Fruit fly (Drosophila melanogaster) whole organism, pupa: ENCODE measurements around the gene C3G.

Experiments
- CG10348 ChIP-seq: fragments of 200-800 bp; sonication (Bioruptor generic); IDR thresholded peaks from 2 replicates; pipeline ENCODE4 v1.3.6; 2022; ENCODE audit warnings: missing biosample characterization, missing genetic modification characterization
- CG12605 ChIP-seq: fragments of 200-800 bp; sonication (Bioruptor generic); IDR thresholded peaks from 2 replicates; pipeline ENCODE4 v1.3.6; 2022; ENCODE audit warnings: missing biosample characterization, missing genetic modification characterization
- CG13204 ChIP-seq: fragments of 200-800 bp; sonication (Bioruptor generic); optimal IDR thresholded peaks from 2 replicates; lab custom pipeline; 2018; ENCODE audit warnings: missing biosample characterization, mild to moderate bottlenecking, missing genetic modification characterization, moderate library complexity
- CG14655 ChIP-seq: fragments of 200-800 bp; sonication (Bioruptor generic); optimal IDR thresholded peaks from 3 replicates; lab custom pipeline; 2017; ENCODE audit warnings: mild to moderate bottlenecking, missing biosample characterization, missing genetic modification reagents, missing genetic modification characterization
- CG15710 ChIP-seq: fragments of 200-800 bp; sonication (Bioruptor generic); optimal IDR thresholded peaks from 2 replicates; lab custom pipeline; 2018; ENCODE audit warnings: missing biosample characterization, mild to moderate bottlenecking, missing genetic modification characterization, moderate library complexity
- CG17806 ChIP-seq: fragments of 200-800 bp; sonication (Bioruptor generic); optimal IDR thresholded peaks from 2 replicates; lab custom pipeline; 2018; ENCODE audit warnings: missing biosample characterization, mild to moderate bottlenecking, missing genetic modification characterization, moderate library complexity
- CG32121 ChIP-seq: fragments of 200-800 bp; sonication (Bioruptor generic); IDR thresholded peaks from 2 replicates; pipeline ENCODE4 v1.3.6; 2022; ENCODE audit warnings: missing biosample characterization, missing genetic modification characterization
- CG34367 ChIP-seq: fragments of 200-800 bp; sonication (Bioruptor generic); optimal IDR thresholded peaks from 2 replicates; lab custom pipeline; 2018; ENCODE audit warnings: missing biosample characterization, mild to moderate bottlenecking, missing genetic modification characterization
- CG4496 ChIP-seq: fragments of 200-800 bp; sonication (Bioruptor generic); IDR thresholded peaks from 3 replicates; pipeline ENCODE4 v1.3.6; 2022; ENCODE audit warnings: missing biosample characterization, missing genetic modification characterization
- CG8159 ChIP-seq: fragments of 200-800 bp; sonication (Bioruptor generic); optimal IDR thresholded peaks from 3 replicates; lab custom pipeline; 2018; ENCODE audit warnings: missing biosample characterization, mild to moderate bottlenecking, missing genetic modification characterization, moderate library complexity
- CG8301 ChIP-seq: fragments of 200-800 bp; sonication (Bioruptor generic); optimal IDR thresholded peaks from 2 replicates; lab custom pipeline; 2018; ENCODE audit warnings: missing biosample characterization, mild to moderate bottlenecking, missing genetic modification characterization
- CG9948 ChIP-seq: fragments of 200-800 bp; sonication (Bioruptor generic); optimal IDR thresholded peaks from 2 replicates; lab custom pipeline; 2018; ENCODE audit warnings: missing biosample characterization, mild to moderate bottlenecking, missing genetic modification characterization, moderate library complexity
- D1 ChIP-seq: fragments of 200-800 bp; sonication (Bioruptor generic); optimal IDR thresholded peaks from 2 replicates; lab custom pipeline; 2018; ENCODE audit warnings: missing biosample characterization, mild to moderate bottlenecking, missing genetic modification characterization, moderate library complexity
- EcR ChIP-seq: fragments of 200-800 bp; sonication (Bioruptor generic); optimal IDR thresholded peaks from 3 replicates; lab custom pipeline; 2019; ENCODE audit warnings: missing biosample characterization, missing genetic modification characterization, mild to moderate bottlenecking, moderate library complexity, missing genetic modification reagents
- Ets98B ChIP-seq: fragments of 200-800 bp; sonication (Bioruptor generic); IDR thresholded peaks from 2 replicates; pipeline ENCODE4 v1.3.6; 2022; ENCODE audit warnings: missing biosample characterization, missing genetic modification characterization
- Pif1A ChIP-seq: fragments of 200-800 bp; sonication (Bioruptor generic); optimal IDR thresholded peaks from 3 replicates; lab custom pipeline; 2016; ENCODE audit warnings: missing biosample characterization, missing genetic modification characterization
- Pif1B ChIP-seq: fragments of 200-800 bp; sonication (Bioruptor generic); optimal IDR thresholded peaks from 3 replicates; lab custom pipeline; 2016; ENCODE audit warnings: missing biosample characterization, missing genetic modification characterization
- Snoo ChIP-seq: fragments of 200-800 bp; sonication (Bioruptor generic); optimal IDR thresholded peaks from 3 replicates; lab custom pipeline; 2017; ENCODE audit warnings: missing biosample characterization, mild to moderate bottlenecking, missing genetic modification characterization, inconsistent platforms
- fd96Ca ChIP-seq: fragments of 200-800 bp; sonication (Bioruptor generic); IDR thresholded peaks from 3 replicates; pipeline ENCODE4 v1.3.6; 2022; ENCODE audit warnings: missing biosample characterization, missing genetic modification characterization
- gl ChIP-seq: fragments of 200-800 bp; sonication (Bioruptor generic); optimal IDR thresholded peaks from 2 replicates; lab custom pipeline; 2018; ENCODE audit warnings: missing biosample characterization, mild to moderate bottlenecking, missing genetic modification characterization
- rn ChIP-seq: fragments of 200-800 bp; sonication (Bioruptor generic); IDR thresholded peaks from 2 replicates; pipeline ENCODE4 v1.3.6; 2022; ENCODE audit warnings: missing biosample characterization, missing genetic modification characterization

Gene C3G

dm6 chrX:6803312-6803794, at the start of gene C3G, which contains the start of gene pod1:
Gene C3G (minus strand): TSS chrX:6803593.
Gene pod1 (plus strand): TSS chrX:6803684.
- TF ChIP-seq CG12605 (GFP tag; lab: Robert Waterston, UW) (peak; percentile 10; the same call in 1 of the 2 replicates), Pif1B (GFP tag; lab: Kevin White, UChicago) (peak; percentile 47), Snoo (tag; lab: Kevin White, UChicago) (no peak), CG14655 (GFP tag; lab: Kevin White, UChicago) (peak; percentile 10)
- TF ChIP-seq, all 21 proteins: peak for 3

- TF ChIP-seq CG4496 (GFP tag; lab: Robert Waterston, UW) (peak; percentile 93), Snoo (tag; lab: Kevin White, UChicago) (peak; percentile 91), CG14655 (GFP tag; lab: Kevin White, UChicago) (peak; percentile 93), CG17806 (tag; lab: Kevin White, UChicago) (peak; percentile 90), CG8159 (tag; lab: Kevin White, UChicago) (peak; percentile 93), gl (peak; percentile 81), fd96Ca (peak; percentile 91), Pif1B (GFP tag; lab: Kevin White, UChicago) (peak; percentile 88), rn (peak; percentile 68), CG15710 (tag; lab: Kevin White, UChicago) (peak; percentile 92), CG12605 (GFP tag; lab: Robert Waterston, UW) (peak; percentile 78), Pif1A (peak; percentile 92), CG8301 (tag; lab: Kevin White, UChicago) (peak; percentile 90), D1 (tag; lab: Kevin White, UChicago) (peak; percentile 53), CG9948 (peak; percentile 92), CG13204 (GFP tag; lab: Kevin White, UChicago) (peak; percentile 68), CG10348 (GFP tag; lab: Robert Waterston, UW) (peak; percentile 76), CG34367 (peak; percentile 91), Ets98B (GFP tag; lab: Robert Waterston, UW) (peak; percentile 85), CG32121 (GFP tag; lab: Robert Waterston, UW) (peak; percentile 87), EcR (GFP tag; lab: Kevin White, UChicago) (peak; percentile 47)
- TF ChIP-seq, all 21 proteins: peak for 21
These were observed 49.2 kb upstream of the C3G start for dm6 chrX:6852574-6852973.

DNA sequence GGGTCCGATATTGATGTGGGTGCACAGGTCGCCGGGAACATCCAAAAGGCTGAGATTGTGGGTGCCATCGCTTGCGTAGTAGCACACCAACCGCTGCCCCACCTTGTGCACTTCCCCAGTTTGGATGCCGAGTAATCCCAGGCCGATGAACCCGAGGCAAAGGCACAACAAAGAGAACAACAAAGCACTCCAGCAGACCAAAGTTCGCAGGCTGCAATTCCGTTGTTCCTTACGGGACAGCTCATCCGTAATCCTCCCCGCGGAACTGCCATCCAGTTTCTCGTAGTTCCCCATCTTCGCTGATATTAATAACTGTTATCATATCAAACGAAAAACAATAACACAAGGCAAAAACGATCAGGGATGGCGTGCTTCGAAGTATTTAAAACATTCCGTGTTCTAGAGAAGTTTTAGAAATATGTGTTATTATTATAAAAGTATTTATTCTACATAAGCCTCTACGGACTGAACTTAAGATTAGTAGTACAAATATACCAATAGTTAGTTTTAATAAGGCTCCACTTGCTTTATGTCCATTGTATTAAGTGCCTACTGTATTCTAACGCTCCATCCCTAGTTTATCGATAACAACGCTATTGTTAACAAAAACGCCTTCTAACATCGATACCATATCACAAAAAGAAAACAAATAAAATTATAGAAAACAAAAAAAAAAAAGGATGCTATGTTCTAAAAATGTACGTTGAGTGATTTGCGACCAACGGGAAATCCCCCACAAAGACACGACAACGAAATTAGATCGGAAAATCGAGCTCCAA, 46.0 kb upstream of the C3G start, which contains the start of the genes Cht11 and CG4558:
Cht11 (minus strand) TSS at position 340 of the 779 bp plus-strand sequence.
CG4558 (plus strand) TSS at position 593 of the 779 bp plus-strand sequence.
- TF ChIP-seq CG10348 (GFP tag; lab: Robert Waterston, UW) (peak; percentile 40; the same call in 1 of the 2 replicates), EcR (GFP tag; lab: Kevin White, UChicago) (peak; percentile 92), rn (peak; percentile 64), CG4496 (GFP tag; lab: Robert Waterston, UW) (peak; percentile 88), CG8301 (tag; lab: Kevin White, UChicago) (peak; percentile 76), fd96Ca (peak; percentile 73; the same call in 1 of the 3 replicates), CG9948 (peak; percentile 72), Ets98B (GFP tag; lab: Robert Waterston, UW) (peak; percentile 78), CG15710 (tag; lab: Kevin White, UChicago) (peak; percentile 81), CG8159 (tag; lab: Kevin White, UChicago) (peak; percentile 83), Pif1A (peak; percentile 75), CG13204 (GFP tag; lab: Kevin White, UChicago) (peak; percentile 41), D1 (tag; lab: Kevin White, UChicago) (no peak), gl (peak; percentile 12), CG32121 (GFP tag; lab: Robert Waterston, UW) (peak; percentile 81), CG14655 (GFP tag; lab: Kevin White, UChicago) (peak; percentile 88), CG34367 (peak; percentile 68), CG17806 (tag; lab: Kevin White, UChicago) (peak; percentile 72), Snoo (tag; lab: Kevin White, UChicago) (peak; percentile 73), CG12605 (GFP tag; lab: Robert Waterston, UW) (peak; percentile 86), Pif1B (GFP tag; lab: Kevin White, UChicago) (peak; percentile 66)

DNA sequence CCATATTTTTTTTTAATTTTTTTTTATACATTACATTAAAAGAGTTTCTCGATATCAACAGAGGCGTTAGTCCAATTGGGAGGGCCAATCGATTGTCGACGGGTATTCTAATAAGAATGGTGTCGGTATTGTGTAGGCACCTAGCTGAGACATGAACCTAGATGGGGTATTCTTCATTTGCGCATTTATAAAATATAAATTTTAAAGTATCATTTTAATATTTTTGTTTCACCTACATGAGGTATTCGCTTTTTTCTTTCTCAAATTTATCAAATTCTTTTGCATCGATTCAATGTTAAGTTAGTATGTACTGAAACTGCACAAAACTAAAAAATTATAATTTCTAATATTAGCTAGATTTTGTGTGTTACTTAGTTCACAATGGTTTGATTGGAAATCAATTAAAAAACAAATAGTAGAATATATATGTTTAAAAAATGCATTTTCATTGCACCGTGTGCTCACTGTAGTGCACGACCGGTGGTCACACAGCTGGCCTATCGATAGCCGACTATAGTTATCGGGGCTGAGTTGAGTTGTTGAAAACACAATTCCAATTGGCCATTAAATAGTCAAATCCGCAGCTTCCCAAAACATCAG, 40.5 kb upstream of the C3G start, which contains the start of the genes CG14435 and Tmf:
CG14435 (minus strand) TSS at position 81 of the 600 bp plus-strand sequence.
Tmf (plus strand) TSS at position 501 of the 600 bp plus-strand sequence.
- TF ChIP-seq CG4496 (GFP tag; lab: Robert Waterston, UW) = peak; percentile 82
- no peak for TF ChIP-seq Pif1B (GFP tag; lab: Kevin White, UChicago)
- no peak for TF ChIP-seq CG13204 (GFP tag; lab: Kevin White, UChicago)
- peak; percentile 68 for TF ChIP-seq CG32121 (GFP tag; lab: Robert Waterston, UW)
- TF ChIP-seq CG34367 = peak; percentile 65
- TF ChIP-seq CG8301 (tag; lab: Kevin White, UChicago) = peak; percentile 66
- TF ChIP-seq Ets98B (GFP tag; lab: Robert Waterston, UW) = peak; percentile 73
- TF ChIP-seq fd96Ca = 0 out of 3 replicates have a peak, but pooled peaks have one; percentile 50
- no peak for TF ChIP-seq CG12605 (GFP tag; lab: Robert Waterston, UW)
- TF ChIP-seq CG10348 (GFP tag; lab: Robert Waterston, UW) = peak; percentile 55; the same call in 1 of the 2 replicates
- peak; percentile 68 for TF ChIP-seq CG17806 (tag; lab: Kevin White, UChicago)
- peak; percentile 80 for TF ChIP-seq CG15710 (tag; lab: Kevin White, UChicago)
- peak; percentile 67 for TF ChIP-seq Snoo (tag; lab: Kevin White, UChicago)
- peak; percentile 39 for TF ChIP-seq rn
- peak; percentile 55 for TF ChIP-seq Pif1A
- peak; percentile 40 for TF ChIP-seq gl
- peak; percentile 83 for TF ChIP-seq CG8159 (tag; lab: Kevin White, UChicago)
- peak; percentile 71 for TF ChIP-seq CG9948
- peak; percentile 82 for TF ChIP-seq CG14655 (GFP tag; lab: Kevin White, UChicago)
- no peak for TF ChIP-seq EcR (GFP tag; lab: Kevin White, UChicago)
